Worm (Caenorhabditis elegans) whole organism, L4 larva: Measurements from ENCODE around the gene cccp-1.
A peak's percentile ranks its signal among the peaks of the same experiment; 100 is the strongest.

Source experiments
- F10B5.3 ChIP-seq: sonication (generic microtip); optimal IDR thresholded peaks from 2 replicates; lab custom pipeline; 2016; ENCODE audit warnings: mild to moderate bottlenecking, missing genetic modification characterization, missing compliant biosample characterization
- F44E2.7 ChIP-seq: fragments of 200-800 bp; sonication (Bioruptor generic); IDR thresholded peaks from 2 replicates; pipeline ENCODE4 v2.1.2; 2022; ENCODE audit warnings: missing genetic modification characterization, missing compliant biosample characterization
- F49E8.2 ChIP-seq: sonication (generic microtip); optimal IDR thresholded peaks from 2 replicates; lab custom pipeline; 2016; ENCODE audit warnings: missing compliant biosample characterization, mild to moderate bottlenecking, missing genetic modification characterization, borderline replicate concordance
- R02D3.7 ChIP-seq: fragments of 150-350 bp; sonication (generic microtip); optimal IDR thresholded peaks from 3 replicates; lab custom pipeline; 2014; ENCODE audit warnings: missing biosample characterization, missing genetic modification characterization
- T26A8.4 ChIP-seq: fragments of 200-800 bp; sonication (Bioruptor generic); IDR thresholded peaks from 2 replicates; pipeline ENCODE4 v1.3.6; 2022; ENCODE audit warnings: missing genetic modification characterization, missing compliant biosample characterization
- Y48G9A.11 ChIP-seq: fragments of 200-800 bp; sonication (Bioruptor generic); IDR thresholded peaks from 2 replicates; pipeline ENCODE4 v1.3.6; 2022; ENCODE audit warnings: missing genetic modification reagents, missing genetic modification characterization, missing compliant biosample characterization
- Y75B8A.6 ChIP-seq: fragments of 200-800 bp; sonication (Bioruptor generic); IDR thresholded peaks from 2 replicates; pipeline ENCODE4 v1.3.6; 2022; ENCODE audit warnings: missing genetic modification reagents, missing genetic modification characterization, missing compliant biosample characterization
- ZK337.2 ChIP-seq: fragments of 200-800 bp; sonication (Bioruptor generic); IDR thresholded peaks from 2 replicates; pipeline ENCODE4 v1.3.6; 2022; ENCODE audit warnings: missing genetic modification reagents, missing genetic modification characterization, missing compliant biosample characterization
- ZK546.5 ChIP-seq, 2 experiments: sonication (generic microtip); optimal IDR thresholded peaks; 2 replicates each; lab custom pipeline; 2017; ENCODE audit warnings: missing biosample characterization in 2 of 2, missing genetic modification characterization in 2 of 2
- aha-1 ChIP-seq: fragments of 150-350 bp; peaks from one replicate; lab custom pipeline; 2014; ENCODE audit warnings: missing biosample characterization, missing genetic modification characterization
- arid-1 ChIP-seq: fragments of 200-800 bp; sonication (Bioruptor generic); conservative IDR thresholded peaks from 2 replicates; pipeline ENCODE4 v1.3.6; 2022; ENCODE audit warnings: missing genetic modification reagents, missing genetic modification characterization, missing compliant biosample characterization
- attf-4 ChIP-seq: sonication (generic microtip); optimal IDR thresholded peaks from 3 replicates; lab custom pipeline; 2017; ENCODE audit warnings: missing biosample characterization, missing genetic modification characterization
- ceh-20 ChIP-seq: fragments of 200-800 bp; sonication (Bioruptor generic); IDR thresholded peaks from 2 replicates; pipeline ENCODE4 v1.3.6; 2022; ENCODE audit warnings: missing genetic modification reagents, missing genetic modification characterization, missing compliant biosample characterization
- ceh-28 ChIP-seq: fragments of 150-350 bp; optimal IDR thresholded peaks from 2 replicates; lab custom pipeline; 2014; ENCODE audit warnings: missing biosample characterization, missing genetic modification reagents, missing genetic modification characterization
- ceh-62 ChIP-seq: sonication (generic microtip); optimal IDR thresholded peaks from 2 replicates; lab custom pipeline; 2017; ENCODE audit warnings: missing biosample characterization, missing genetic modification characterization
- cey-2 ChIP-seq: sonication (generic microtip); optimal IDR thresholded peaks from 3 replicates; lab custom pipeline; 2017; ENCODE audit warnings: missing genetic modification characterization, mild to moderate bottlenecking, missing compliant biosample characterization, antibody characterized with exemption, borderline replicate concordance; ENCODE audit not compliant: insufficient read depth
- ctbp-1 ChIP-seq: fragments of 200-800 bp; sonication (Bioruptor generic); IDR thresholded peaks from 2 replicates; pipeline ENCODE4 v1.3.6; 2022; ENCODE audit warnings: missing genetic modification reagents, missing genetic modification characterization, missing compliant biosample characterization
- dpl-1 ChIP-seq: fragments of 150-350 bp; optimal IDR thresholded peaks from 2 replicates; lab custom pipeline; 2014; ENCODE audit warnings: missing biosample characterization, missing genetic modification reagents, missing genetic modification characterization
- dve-1 ChIP-seq: sonication (generic microtip); optimal IDR thresholded peaks from 2 replicates; lab custom pipeline; 2017; ENCODE audit warnings: antibody characterized with exemption, mild to moderate bottlenecking, missing genetic modification characterization, missing compliant biosample characterization; ENCODE audit not compliant: insufficient read depth
- egl-43 ChIP-seq: fragments of 200-800 bp; sonication (Bioruptor generic); IDR thresholded peaks from 2 replicates; pipeline ENCODE4 v1.3.6; 2022; ENCODE audit warnings: missing genetic modification reagents, missing genetic modification characterization, missing compliant biosample characterization
- fkh-10 ChIP-seq: fragments of 150-350 bp; optimal IDR thresholded peaks from 2 replicates; lab custom pipeline; 2014; ENCODE audit warnings: missing biosample characterization, missing genetic modification reagents, missing genetic modification characterization
- hif-1 ChIP-seq, 2 experiments: sonication (generic microtip); optimal IDR thresholded peaks; 2 replicates each; lab custom pipeline; 2016 to 2017; ENCODE audit warnings: missing compliant biosample characterization in 2 of 2, missing genetic modification characterization in 2 of 2, missing genetic modification reagents in 2 of 2, missing genotype in 2 of 2, mild to moderate bottlenecking in 1 of 2
- hlh-11 ChIP-seq: fragments of 200-800 bp; sonication (Bioruptor generic); optimal IDR thresholded peaks from 2 replicates; lab custom pipeline; 2018; ENCODE audit warnings: mild to moderate bottlenecking, missing genetic modification characterization, missing compliant biosample characterization
- hlh-30 ChIP-seq: sonication (generic microtip); optimal IDR thresholded peaks from 2 replicates; lab custom pipeline; 2017; ENCODE audit warnings: antibody characterized with exemption, mild to moderate bottlenecking, missing genetic modification characterization, missing compliant biosample characterization; ENCODE audit not compliant: insufficient read depth
- hmg-1.1 ChIP-seq: fragments of 200-800 bp; sonication (Bioruptor generic); IDR thresholded peaks from 2 replicates; pipeline ENCODE4 v1.3.6; 2022; ENCODE audit warnings: missing genetic modification reagents, missing genetic modification characterization, missing compliant biosample characterization
- lir-3 ChIP-seq: sonication (generic microtip); optimal IDR thresholded peaks from 2 replicates; lab custom pipeline; 2016; ENCODE audit warnings: mild to moderate bottlenecking, missing genetic modification characterization, missing compliant biosample characterization
- lsy-2 ChIP-seq, 2 experiments: fragments of 150-350 bp in 1 of 2; sonication (generic microtip) in 1 of 2; optimal IDR thresholded peaks; 2 replicates each; lab custom pipeline; 2014 to 2017; ENCODE audit warnings: missing biosample characterization in 2 of 2, missing genetic modification characterization in 2 of 2
- madf-5 ChIP-seq, 2 experiments: fragments of 200-800 bp; sonication (Bioruptor generic); IDR thresholded peaks; 2 replicates each; pipeline ENCODE4 v1.3.6; 2022; ENCODE audit warnings: missing compliant biosample characterization in 2 of 2, missing genetic modification characterization in 2 of 2
- madf-9 ChIP-seq: fragments of 200-800 bp; sonication (Bioruptor generic); conservative IDR thresholded peaks from 2 replicates; pipeline ENCODE4 v1.3.6; 2022; ENCODE audit warnings: missing genetic modification reagents, missing genetic modification characterization, missing compliant biosample characterization
- mdt-29 ChIP-seq: fragments of 200-800 bp; sonication (Bioruptor generic); IDR thresholded peaks from 2 replicates; pipeline ENCODE4 v1.3.6; 2022; ENCODE audit warnings: missing genetic modification reagents, missing genetic modification characterization, missing compliant biosample characterization
- mep-1 ChIP-seq: fragments of 150-350 bp; sonication (generic microtip); optimal IDR thresholded peaks from 3 replicates; lab custom pipeline; 2014; ENCODE audit warnings: missing biosample characterization, missing genetic modification characterization
- mes-2 ChIP-seq: sonication (generic microtip); optimal IDR thresholded peaks from 2 replicates; lab custom pipeline; 2016; ENCODE audit warnings: missing genotype, mild to moderate bottlenecking, missing genetic modification characterization, missing compliant biosample characterization; ENCODE audit not compliant: poor library complexity, severe bottlenecking
- mxl-2 ChIP-seq: fragments of 200-800 bp; sonication (Bioruptor generic); conservative IDR thresholded peaks from 2 replicates; pipeline ENCODE4 v1.3.6; 2022; ENCODE audit warnings: missing genetic modification reagents, missing genetic modification characterization, missing compliant biosample characterization
- nhr-102 ChIP-seq: sonication (generic microtip); optimal IDR thresholded peaks from 2 replicates; lab custom pipeline; 2016; ENCODE audit warnings: mild to moderate bottlenecking, missing genetic modification characterization, moderate library complexity, missing compliant biosample characterization
- nhr-11 ChIP-seq: fragments of 150-350 bp; optimal IDR thresholded peaks from 2 replicates; lab custom pipeline; 2014; ENCODE audit warnings: missing biosample characterization, missing genetic modification characterization
- nhr-111 ChIP-seq: fragments of 200-800 bp; sonication (Bioruptor generic); optimal IDR thresholded peaks from 2 replicates; lab custom pipeline; 2018; ENCODE audit warnings: mild to moderate bottlenecking, missing genetic modification characterization, missing compliant biosample characterization
- nhr-237 ChIP-seq: sonication (generic microtip); optimal IDR thresholded peaks from 2 replicates; lab custom pipeline; 2017; ENCODE audit warnings: missing biosample characterization, missing genetic modification characterization
- nhr-41 ChIP-seq: fragments of 200-800 bp; sonication (Bioruptor generic); IDR thresholded peaks from 2 replicates; pipeline ENCODE4 v1.3.6; 2022; ENCODE audit warnings: missing genetic modification reagents, missing genetic modification characterization, missing compliant biosample characterization
- nhr-42 ChIP-seq: fragments of 200-800 bp; sonication (Bioruptor generic); IDR thresholded peaks from 2 replicates; pipeline ENCODE4 v1.3.6; 2022; ENCODE audit warnings: missing genetic modification characterization, missing compliant biosample characterization
- php-3 ChIP-seq: fragments of 200-800 bp; sonication (Bioruptor generic); IDR thresholded peaks from 2 replicates; pipeline ENCODE4 v1.3.6; 2022; ENCODE audit warnings: missing genetic modification reagents, missing genetic modification characterization, missing compliant biosample characterization
- rbr-2 ChIP-seq: sonication (generic microtip); optimal IDR thresholded peaks from 2 replicates; lab custom pipeline; 2016; ENCODE audit warnings: missing genotype, missing genetic modification characterization, missing compliant biosample characterization
- skn-1 ChIP-seq: fragments of 150-350 bp; optimal IDR thresholded peaks from 2 replicates; lab custom pipeline; 2014; ENCODE audit warnings: missing biosample characterization, missing genetic modification characterization
- spr-3 ChIP-seq: fragments of 200-800 bp; sonication (Bioruptor generic); optimal IDR thresholded peaks from 2 replicates; lab custom pipeline; 2018; ENCODE audit warnings: mild to moderate bottlenecking, missing genetic modification characterization, missing compliant biosample characterization
- tag-97 ChIP-seq: fragments of 200-800 bp; sonication (Bioruptor generic); IDR thresholded peaks from 2 replicates; pipeline ENCODE4 v1.3.6; 2022; ENCODE audit warnings: missing genetic modification characterization, missing compliant biosample characterization
- unc-130 ChIP-seq: sonication (generic microtip); optimal IDR thresholded peaks from 2 replicates; lab custom pipeline; 2016; ENCODE audit warnings: missing genetic modification reagents, missing genetic modification characterization, missing compliant biosample characterization
- unc-62 ChIP-seq, 3 experiments: fragments of 150-350 bp in 1 of 3; sonication (generic microtip); optimal IDR thresholded peaks in 2 of 3; peaks in 1 of 3; 1 replicate in 1 of 3; 2 replicates in 2 of 3; lab custom pipeline; 2014 to 2017; ENCODE audit warnings: missing biosample characterization in 3 of 3, missing genetic modification characterization in 3 of 3, missing genetic modification reagents in 3 of 3, missing genotype in 1 of 3
- vab-7 ChIP-seq: fragments of 200-800 bp; sonication (Bioruptor generic); IDR thresholded peaks from 2 replicates; pipeline ENCODE4 v1.3.6; 2022; ENCODE audit warnings: missing genetic modification reagents, missing genetic modification characterization, missing compliant biosample characterization
- zfp-2 ChIP-seq: sonication (generic microtip); optimal IDR thresholded peaks from 2 replicates; lab custom pipeline; 2016; ENCODE audit warnings: mild to moderate bottlenecking, missing genetic modification characterization, missing compliant biosample characterization
- zip-11 ChIP-seq: fragments of 200-800 bp; sonication (Bioruptor generic); IDR thresholded peaks from 2 replicates; pipeline ENCODE4 v1.3.6; 2022; ENCODE audit warnings: missing genetic modification characterization, missing compliant biosample characterization
- zip-2 ChIP-seq: fragments of 150-350 bp; optimal IDR thresholded peaks from 2 replicates; lab custom pipeline; 2014; ENCODE audit warnings: missing biosample characterization, missing genetic modification characterization
- ztf-7 ChIP-seq: fragments of 150-350 bp; optimal IDR thresholded peaks from 2 replicates; lab custom pipeline; 2014; ENCODE audit warnings: missing biosample characterization, missing genetic modification characterization

cccp-1 gene

ce11 chrIII:12472497-12472896 lies at the start of gene cccp-1:
Gene cccp-1 (plus strand): TSS chrIII:12472873.
- TF ChIP-seq rbr-2 (peak; percentile 45), F10B5.3 (tag; lab: Kevin White, UChicago) (no peak), mxl-2 (GFP tag; lab: Robert Waterston, UW) (no peak), unc-130 (GFP tag; lab: Kevin White, UChicago) (no peak), attf-4 (no peak), dve-1 (tag; lab: Kevin White, UChicago) (peak; percentile 9), ZK546.5 (tag; optimal IDR thresholded peaks at IDR 0.05; lab: Kevin White, UChicago) (no peak), Y75B8A.6 (GFP tag; lab: Robert Waterston, UW) (no peak), ceh-20 (GFP tag; lab: Robert Waterston, UW) (no peak), zip-11 (no peak), madf-5 (GFP tag; IDR thresholded peaks at IDR 0.05; lab: Robert Waterston, UW) (no peak), nhr-111 (no peak), nhr-102 (tag; lab: Kevin White, UChicago) (no peak), mep-1 (tag; lab: Kevin White, UChicago) (peak; percentile 44), nhr-237 (no peak), arid-1 (GFP tag; lab: Robert Waterston, UW) (0 out of 2 replicates have a peak, but pooled peaks have one; percentile 21), ctbp-1 (GFP tag; lab: Robert Waterston, UW) (no peak), hmg-1.1 (GFP tag; lab: Robert Waterston, UW) (peak; percentile 43; the same call in 1 of the 2 replicates), hif-1 (tag; optimal IDR thresholded peaks at IDR 0.05; lab: Kevin White, UChicago) (no peak), zip-2 (tag; lab: Kevin White, UChicago) (no peak), R02D3.7 (tag; lab: Kevin White, UChicago) (no peak), nhr-41 (GFP tag; lab: Robert Waterston, UW) (no peak), zfp-2 (tag; lab: Kevin White, UChicago) (no peak), F49E8.2 (no peak), Y48G9A.11 (GFP tag; lab: Robert Waterston, UW) (no peak), nhr-11 (peak; percentile 23), hlh-11 (tag; lab: Kevin White, UChicago) (no peak), ZK337.2 (GFP tag; lab: Robert Waterston, UW) (no peak), dpl-1 (no peak), spr-3 (no peak), cey-2 (tag; lab: Kevin White, UChicago) (no peak), mdt-29 (GFP tag; lab: Robert Waterston, UW) (no peak), unc-62 (GFP tag; optimal IDR thresholded peaks at IDR 0.05 in 1 of 2; lab: Kevin White, UChicago) (no peak), unc-62 (tag; optimal IDR thresholded peaks at IDR 0.05; lab: Kevin White, UChicago) (no peak), T26A8.4 (GFP tag; lab: Robert Waterston, UW) (no peak), mes-2 (tag; lab: Kevin White, UChicago) (no peak), hlh-30 (tag; lab: Kevin White, UChicago) (peak; percentile 55), lsy-2 (tag; optimal IDR thresholded peaks at IDR 0.05; lab: Kevin White, UChicago) (peak in 1 of 2 experiments; percentile 43), skn-1 (no peak), ztf-7 (tag; lab: Kevin White, UChicago) (no peak), ceh-28 (tag; lab: Kevin White, UChicago) (peak; percentile 81), fkh-10 (GFP tag; lab: Kevin White, UChicago) (peak; percentile 20), lir-3 (tag; lab: Kevin White, UChicago) (no peak), F44E2.7 (no peak), tag-97 (no peak), ceh-62 (tag; lab: Kevin White, UChicago) (no peak), aha-1 (tag; lab: Kevin White, UChicago) (peak; percentile 89), nhr-42 (GFP tag; lab: Robert Waterston, UW) (no peak), php-3 (no peak), madf-9 (GFP tag; lab: Robert Waterston, UW) (no peak; the same call in 1 of the 2 replicates), egl-43 (GFP tag; lab: Robert Waterston, UW) (peak; percentile 35; the same call in 1 of the 2 replicates), vab-7 (GFP tag; lab: Robert Waterston, UW) (no peak)
